Worm (Caenorhabditis elegans) whole organism, L3 larva: ENCODE measurements around the gene C02E7.10.
A peak's percentile ranks its signal among the peaks of the same experiment; 100 is the strongest.

ENCODE experiments used
- R02D3.7 ChIP-seq: fragments of 150-350 bp; optimal IDR thresholded peaks from 2 replicates; lab custom pipeline; 2014; ENCODE audit warnings: missing biosample characterization, missing genetic modification characterization
- ZK546.5 ChIP-seq: sonication (generic microtip); optimal IDR thresholded peaks from 2 replicates; lab custom pipeline; 2017; ENCODE audit warnings: missing biosample characterization, missing genetic modification characterization
- aly-2 ChIP-seq: fragments of 150-350 bp; optimal IDR thresholded peaks from 2 replicates; lab custom pipeline; 2014; ENCODE audit warnings: missing biosample characterization, missing genetic modification characterization
- ama-1 ChIP-seq: fragments of 150-350 bp; optimal IDR thresholded peaks from 2 replicates; lab custom pipeline; 2018
- ceh-16 ChIP-seq: sonication (generic microtip); optimal IDR thresholded peaks from 2 replicates; lab custom pipeline; 2017; ENCODE audit warnings: missing biosample characterization, missing genetic modification characterization
- ceh-82 ChIP-seq: fragments of 150-350 bp; optimal IDR thresholded peaks from 2 replicates; lab custom pipeline; 2014; ENCODE audit warnings: missing biosample characterization, missing genetic modification characterization
- ceh-9 ChIP-seq: sonication (generic microtip); optimal IDR thresholded peaks from 2 replicates; lab custom pipeline; 2018; ENCODE audit warnings: missing biosample characterization, missing genetic modification characterization
- daf-12 ChIP-seq: fragments of 150-350 bp; optimal IDR thresholded peaks from 2 replicates; lab custom pipeline; 2014; ENCODE audit warnings: missing biosample characterization, missing genetic modification reagents, missing genetic modification characterization
- egl-5 ChIP-seq: fragments of 150-350 bp; optimal IDR thresholded peaks from 2 replicates; lab custom pipeline; 2017; ENCODE audit warnings: missing biosample characterization, missing genetic modification reagents, missing genetic modification characterization, inconsistent platforms
- elt-1 ChIP-seq: fragments of 150-350 bp; optimal IDR thresholded peaks from 2 replicates; lab custom pipeline; 2014; ENCODE audit warnings: missing biosample characterization, missing genetic modification characterization
- elt-2 ChIP-seq: sonication (generic microtip); optimal IDR thresholded peaks from 2 replicates; lab custom pipeline; 2016; ENCODE audit warnings: missing genetic modification reagents, mild to moderate bottlenecking, missing genetic modification characterization, missing compliant biosample characterization
- elt-3 ChIP-seq, 3 experiments: fragments of 150-350 bp in 1 of 3; sonication (generic microtip) in 2 of 3; optimal IDR thresholded peaks; 2 replicates in 2 of 3; 4 replicates in 1 of 3; lab custom pipeline; 2014 to 2017; ENCODE audit warnings: missing biosample characterization in 3 of 3, missing genetic modification characterization in 3 of 3
- eor-1 ChIP-seq, 2 experiments: fragments of 150-350 bp; optimal IDR thresholded peaks; 2 replicates each; lab custom pipeline; 2014 to 2018; ENCODE audit warnings: missing biosample characterization in 2 of 2, missing genetic modification characterization in 2 of 2
- fkh-10 ChIP-seq: sonication (generic microtip); optimal IDR thresholded peaks from 2 replicates; lab custom pipeline; 2017; ENCODE audit warnings: missing biosample characterization, missing genetic modification reagents, missing genetic modification characterization
- fkh-2 ChIP-seq: fragments of 150-350 bp; optimal IDR thresholded peaks from 2 replicates; lab custom pipeline; 2014; ENCODE audit warnings: missing biosample characterization, missing genetic modification reagents, missing genetic modification characterization
- fos-1 ChIP-seq: fragments of 150-350 bp; optimal IDR thresholded peaks from 2 replicates; lab custom pipeline; 2014; ENCODE audit warnings: missing biosample characterization, missing genetic modification characterization
- jun-1 ChIP-seq: fragments of 150-350 bp; optimal IDR thresholded peaks from 2 replicates; lab custom pipeline; 2014; ENCODE audit warnings: missing biosample characterization, missing genetic modification reagents, missing genetic modification characterization
- lin-15B ChIP-seq: fragments of 150-350 bp; optimal IDR thresholded peaks from 2 replicates; lab custom pipeline; 2014; ENCODE audit warnings: missing biosample characterization, missing genetic modification characterization
- lin-39 ChIP-seq: fragments of 150-350 bp; optimal IDR thresholded peaks from 2 replicates; lab custom pipeline; 2018; ENCODE audit warnings: missing biosample characterization, missing genetic modification reagents, missing genetic modification characterization
- lsy-12 ChIP-seq: sonication (generic microtip); optimal IDR thresholded peaks from 2 replicates; lab custom pipeline; 2016; ENCODE audit warnings: mild to moderate bottlenecking, missing genetic modification characterization, missing compliant biosample characterization
- nfya-1 ChIP-seq: sonication (generic microtip); optimal IDR thresholded peaks from 2 replicates; lab custom pipeline; 2017; ENCODE audit warnings: missing genetic modification characterization, mild to moderate bottlenecking, missing compliant biosample characterization, antibody characterized with exemption, moderate library complexity; ENCODE audit not compliant: insufficient read depth
- nhr-23 ChIP-seq: fragments of 150-350 bp; optimal IDR thresholded peaks from 2 replicates; lab custom pipeline; 2014; ENCODE audit warnings: missing biosample characterization, missing genetic modification reagents, missing genetic modification characterization
- nhr-237 ChIP-seq: fragments of 150-350 bp; optimal IDR thresholded peaks from 2 replicates; lab custom pipeline; 2014; ENCODE audit warnings: missing biosample characterization, missing genetic modification characterization
- nhr-25 ChIP-seq: sonication (generic microtip); optimal IDR thresholded peaks from 2 replicates; lab custom pipeline; 2017; ENCODE audit warnings: missing biosample characterization, missing genetic modification characterization
- nhr-28 ChIP-seq: fragments of 150-350 bp; optimal IDR thresholded peaks from 2 replicates; lab custom pipeline; 2014; ENCODE audit warnings: missing biosample characterization, missing genetic modification characterization
- nhr-43 ChIP-seq: sonication (generic microtip); optimal IDR thresholded peaks from 2 replicates; lab custom pipeline; 2016; ENCODE audit warnings: mild to moderate bottlenecking, missing genetic modification characterization, missing compliant biosample characterization; ENCODE audit not compliant: poor library complexity, severe bottlenecking
- nhr-76 ChIP-seq: fragments of 150-350 bp; sonication (generic microtip); optimal IDR thresholded peaks from 5 replicates; lab custom pipeline; 2014; ENCODE audit warnings: missing biosample characterization, missing genetic modification characterization
- nhr-77 ChIP-seq: fragments of 150-350 bp; optimal IDR thresholded peaks from 2 replicates; lab custom pipeline; 2014; ENCODE audit warnings: missing biosample characterization, missing genetic modification characterization
- pqm-1 ChIP-seq: fragments of 150-350 bp; optimal IDR thresholded peaks from 2 replicates; lab custom pipeline; 2017; ENCODE audit warnings: missing biosample characterization, missing genetic modification characterization, inconsistent platforms
- sea-2 ChIP-seq: fragments of 150-350 bp; sonication (generic microtip); optimal IDR thresholded peaks from 4 replicates; lab custom pipeline; 2014; ENCODE audit warnings: missing biosample characterization, missing genetic modification reagents, missing genetic modification characterization
- unc-62 ChIP-seq: fragments of 150-350 bp; sonication (generic microtip); optimal IDR thresholded peaks from 4 replicates; lab custom pipeline; 2014; ENCODE audit warnings: missing biosample characterization, missing genetic modification reagents, missing genetic modification characterization
- zag-1 ChIP-seq: fragments of 150-350 bp; optimal IDR thresholded peaks from 2 replicates; lab custom pipeline; 2014; ENCODE audit warnings: missing biosample characterization, missing genetic modification characterization
- ztf-4 ChIP-seq: fragments of 150-350 bp; optimal IDR thresholded peaks from 2 replicates; lab custom pipeline; 2014; ENCODE audit warnings: missing biosample characterization, missing genetic modification characterization

Gene C02E7.10

ce11 chrV:4924618-4925017, 8.2 kb downstream of the C02E7.10 start, which contains the start of gene srh-20:
Gene srh-20 (plus strand): TSS chrV:4924918.
- TF ChIP-seq pqm-1 (tag; lab: Kevin White, UChicago) (no peak), nhr-43 (no peak), elt-1 (tag; lab: Kevin White, UChicago) (no peak), ztf-4 (tag; lab: Kevin White, UChicago) (no peak), ZK546.5 (tag; lab: Kevin White, UChicago) (no peak), fos-1 (tag; lab: Kevin White, UChicago) (no peak), daf-12 (tag; lab: Kevin White, UChicago) (no peak), lin-39 (no peak), nhr-77 (tag; lab: Kevin White, UChicago) (no peak), ceh-9 (tag; lab: Kevin White, UChicago) (no peak), ceh-82 (tag; lab: Kevin White, UChicago) (no peak)

- TF ChIP-seq fos-1 (tag; lab: Kevin White, UChicago) (no peak), fkh-10 (GFP tag; lab: Kevin White, UChicago) (no peak), R02D3.7 (tag; lab: Kevin White, UChicago) (no peak), egl-5 (tag; lab: Kevin White, UChicago) (no peak), sea-2 (GFP tag; lab: Kevin White, UChicago) (no peak), fkh-2 (tag; lab: Kevin White, UChicago) (no peak), lin-39 (no peak), lin-15B (no peak), ceh-82 (tag; lab: Kevin White, UChicago) (no peak), ama-1 (lab: Kevin White, UChicago) (no peak), unc-62 (GFP tag; lab: Kevin White, UChicago) (no peak), zag-1 (tag; lab: Kevin White, UChicago) (no peak), aly-2 (no peak), nhr-28 (no peak), lsy-12 (no peak), elt-2 (tag; lab: Kevin White, UChicago) (no peak)
Measured at ce11 chrV:4922024-4922423, 10.8 kb downstream of the C02E7.10 start, which contains the start of gene srh-22. Gene srh-22 (plus strand): TSS chrV:4922324.

- TF ChIP-seq jun-1 (tag; lab: Kevin White, UChicago): no peak
- TF ChIP-seq nhr-237 (tag; lab: Kevin White, UChicago): no peak
- TF ChIP-seq R02D3.7 (tag; lab: Kevin White, UChicago): no peak
- TF ChIP-seq nhr-76: no peak
- no peak for TF ChIP-seq lsy-12
- no peak for TF ChIP-seq ztf-4 (tag; lab: Kevin White, UChicago)
- no peak for TF ChIP-seq fkh-2 (tag; lab: Kevin White, UChicago)
- TF ChIP-seq nhr-43: no peak
- TF ChIP-seq ceh-9 (tag; lab: Kevin White, UChicago): no peak
- TF ChIP-seq ceh-16 (tag; lab: Kevin White, UChicago): no peak
Measured at ce11 chrV:4920690-4921152, 12.1 kb downstream of the C02E7.10 start, which contains the start of the genes C02E7.8 and srh-23. Gene C02E7.8 (minus strand): TSS chrV:4920790. Gene srh-23 (plus strand): TSS chrV:4921102.

DNA sequence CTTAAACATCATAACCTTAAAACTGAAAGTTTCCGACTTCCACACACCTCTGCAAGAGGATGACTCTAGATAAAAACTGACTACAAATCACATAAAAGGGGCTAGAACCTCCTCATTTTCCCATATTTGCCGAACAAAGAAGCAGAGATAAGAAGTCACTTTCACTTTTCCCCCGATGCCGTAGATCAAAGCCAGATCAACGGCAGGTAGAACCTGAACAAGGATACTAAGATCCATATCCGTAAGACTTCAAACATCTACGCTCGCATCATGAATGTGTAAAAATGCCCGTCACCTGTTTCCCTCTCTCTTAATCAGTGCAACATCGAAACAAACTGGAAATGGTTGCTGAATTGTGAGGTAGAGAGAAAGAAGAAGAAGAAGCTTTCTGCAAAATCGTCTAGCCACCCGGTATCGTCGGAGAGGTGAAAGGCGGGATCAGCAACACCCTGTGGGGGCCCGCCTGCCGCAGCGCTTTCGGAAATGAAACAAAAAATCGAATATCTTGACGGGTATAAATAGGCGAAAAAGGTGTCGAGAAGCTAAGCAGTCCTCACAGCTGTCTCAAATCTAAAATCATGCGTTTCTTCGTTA, 14.1 kb downstream of the C02E7.10 start, which contains the start of gene C02E7.6:
TSS of gene C02E7.6 (plus strand) at position 544 of the 594 bp plus-strand sequence.
- TF ChIP-seq eor-1 (tag; optimal IDR thresholded peaks at IDR 0.05; lab: Kevin White, UChicago) (no peak), elt-1 (tag; lab: Kevin White, UChicago) (peak; percentile 94), nhr-23 (tag; lab: Kevin White, UChicago) (peak; percentile 0), egl-5 (tag; lab: Kevin White, UChicago) (no peak), nhr-43 (peak; percentile 92), nhr-25 (peak; percentile 97), elt-3 (tag; optimal IDR thresholded peaks at IDR 0.05; lab: Kevin White, UChicago) (peak in 1 of 3 experiments; percentile 22), nfya-1 (tag; lab: Kevin White, UChicago) (peak; percentile 9)
